Fruit fly (Drosophila melanogaster) whole organism, pupa: Measurements from ENCODE around the gene Coq4.

ENCODE experiments used
- CG10348 ChIP-seq: fragments of 200-800 bp; sonication (Bioruptor generic); IDR thresholded peaks from 2 replicates; pipeline ENCODE4 v1.3.6; 2022; ENCODE audit warnings: missing biosample characterization, missing genetic modification characterization
- CG12605 ChIP-seq: fragments of 200-800 bp; sonication (Bioruptor generic); IDR thresholded peaks from 2 replicates; pipeline ENCODE4 v1.3.6; 2022; ENCODE audit warnings: missing biosample characterization, missing genetic modification characterization
- CG13204 ChIP-seq: fragments of 200-800 bp; sonication (Bioruptor generic); optimal IDR thresholded peaks from 2 replicates; lab custom pipeline; 2018; ENCODE audit warnings: missing biosample characterization, mild to moderate bottlenecking, missing genetic modification characterization, moderate library complexity
- CG14655 ChIP-seq: fragments of 200-800 bp; sonication (Bioruptor generic); optimal IDR thresholded peaks from 3 replicates; lab custom pipeline; 2017; ENCODE audit warnings: mild to moderate bottlenecking, missing biosample characterization, missing genetic modification reagents, missing genetic modification characterization
- CG15710 ChIP-seq: fragments of 200-800 bp; sonication (Bioruptor generic); optimal IDR thresholded peaks from 2 replicates; lab custom pipeline; 2018; ENCODE audit warnings: missing biosample characterization, mild to moderate bottlenecking, missing genetic modification characterization, moderate library complexity
- CG17806 ChIP-seq: fragments of 200-800 bp; sonication (Bioruptor generic); optimal IDR thresholded peaks from 2 replicates; lab custom pipeline; 2018; ENCODE audit warnings: missing biosample characterization, mild to moderate bottlenecking, missing genetic modification characterization, moderate library complexity
- CG32121 ChIP-seq: fragments of 200-800 bp; sonication (Bioruptor generic); IDR thresholded peaks from 2 replicates; pipeline ENCODE4 v1.3.6; 2022; ENCODE audit warnings: missing biosample characterization, missing genetic modification characterization
- CG34367 ChIP-seq: fragments of 200-800 bp; sonication (Bioruptor generic); optimal IDR thresholded peaks from 2 replicates; lab custom pipeline; 2018; ENCODE audit warnings: missing biosample characterization, mild to moderate bottlenecking, missing genetic modification characterization
- CG4496 ChIP-seq: fragments of 200-800 bp; sonication (Bioruptor generic); IDR thresholded peaks from 3 replicates; pipeline ENCODE4 v1.3.6; 2022; ENCODE audit warnings: missing biosample characterization, missing genetic modification characterization
- CG8159 ChIP-seq: fragments of 200-800 bp; sonication (Bioruptor generic); optimal IDR thresholded peaks from 3 replicates; lab custom pipeline; 2018; ENCODE audit warnings: missing biosample characterization, mild to moderate bottlenecking, missing genetic modification characterization, moderate library complexity
- CG8301 ChIP-seq: fragments of 200-800 bp; sonication (Bioruptor generic); optimal IDR thresholded peaks from 2 replicates; lab custom pipeline; 2018; ENCODE audit warnings: missing biosample characterization, mild to moderate bottlenecking, missing genetic modification characterization
- CG9948 ChIP-seq: fragments of 200-800 bp; sonication (Bioruptor generic); optimal IDR thresholded peaks from 2 replicates; lab custom pipeline; 2018; ENCODE audit warnings: missing biosample characterization, mild to moderate bottlenecking, missing genetic modification characterization, moderate library complexity
- D1 ChIP-seq: fragments of 200-800 bp; sonication (Bioruptor generic); optimal IDR thresholded peaks from 2 replicates; lab custom pipeline; 2018; ENCODE audit warnings: missing biosample characterization, mild to moderate bottlenecking, missing genetic modification characterization, moderate library complexity
- EcR ChIP-seq: fragments of 200-800 bp; sonication (Bioruptor generic); optimal IDR thresholded peaks from 3 replicates; lab custom pipeline; 2019; ENCODE audit warnings: missing biosample characterization, missing genetic modification characterization, mild to moderate bottlenecking, moderate library complexity, missing genetic modification reagents
- Ets98B ChIP-seq: fragments of 200-800 bp; sonication (Bioruptor generic); IDR thresholded peaks from 2 replicates; pipeline ENCODE4 v1.3.6; 2022; ENCODE audit warnings: missing biosample characterization, missing genetic modification characterization
- Pif1A ChIP-seq: fragments of 200-800 bp; sonication (Bioruptor generic); optimal IDR thresholded peaks from 3 replicates; lab custom pipeline; 2016; ENCODE audit warnings: missing biosample characterization, missing genetic modification characterization
- Pif1B ChIP-seq: fragments of 200-800 bp; sonication (Bioruptor generic); optimal IDR thresholded peaks from 3 replicates; lab custom pipeline; 2016; ENCODE audit warnings: missing biosample characterization, missing genetic modification characterization
- Snoo ChIP-seq: fragments of 200-800 bp; sonication (Bioruptor generic); optimal IDR thresholded peaks from 3 replicates; lab custom pipeline; 2017; ENCODE audit warnings: missing biosample characterization, mild to moderate bottlenecking, missing genetic modification characterization, inconsistent platforms
- fd96Ca ChIP-seq: fragments of 200-800 bp; sonication (Bioruptor generic); IDR thresholded peaks from 3 replicates; pipeline ENCODE4 v1.3.6; 2022; ENCODE audit warnings: missing biosample characterization, missing genetic modification characterization
- gl ChIP-seq: fragments of 200-800 bp; sonication (Bioruptor generic); optimal IDR thresholded peaks from 2 replicates; lab custom pipeline; 2018; ENCODE audit warnings: missing biosample characterization, mild to moderate bottlenecking, missing genetic modification characterization
- rn ChIP-seq: fragments of 200-800 bp; sonication (Bioruptor generic); IDR thresholded peaks from 2 replicates; pipeline ENCODE4 v1.3.6; 2022; ENCODE audit warnings: missing biosample characterization, missing genetic modification characterization

Coq4 gene

dm6 chr3L:17403268-17403667 is 30.2 kb downstream of the Coq4 start:
- TF ChIP-seq CG4496 (0 out of 3 replicates have a peak, but pooled peaks have one; percentile 21), CG10348 (no peak), CG15710 (tag; lab: Kevin White, UChicago) (no peak), fd96Ca (GFP tag; lab: Robert Waterston, UW) (no peak)

DNA sequence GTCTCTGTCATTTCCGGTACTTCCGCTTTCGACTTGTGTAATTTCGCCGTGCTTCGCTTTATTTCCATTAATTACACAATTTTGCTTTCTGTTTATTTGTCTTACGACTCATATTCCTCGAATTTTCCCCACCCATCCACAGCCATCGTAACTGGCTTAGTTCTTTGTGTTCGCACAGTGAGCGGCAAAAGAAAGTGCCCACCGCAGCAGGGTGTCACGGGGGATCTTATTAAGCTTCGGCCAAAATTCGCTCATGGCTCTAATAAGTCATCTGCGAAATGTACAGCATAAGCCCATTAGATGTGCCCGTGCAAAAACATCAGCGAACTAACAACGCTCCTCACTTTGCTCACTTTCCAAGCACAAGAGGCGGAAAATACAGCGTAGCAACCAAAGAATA is 31.0 kb downstream of the Coq4 start:
- TF ChIP-seq CG13204: no peak
- no peak for TF ChIP-seq CG12605 (GFP tag; lab: Robert Waterston, UW)
- no peak for TF ChIP-seq CG10348
- no peak for TF ChIP-seq EcR (GFP tag; lab: Kevin White, UChicago)
- no peak for TF ChIP-seq CG32121 (GFP tag; lab: Robert Waterston, UW)

DNA sequence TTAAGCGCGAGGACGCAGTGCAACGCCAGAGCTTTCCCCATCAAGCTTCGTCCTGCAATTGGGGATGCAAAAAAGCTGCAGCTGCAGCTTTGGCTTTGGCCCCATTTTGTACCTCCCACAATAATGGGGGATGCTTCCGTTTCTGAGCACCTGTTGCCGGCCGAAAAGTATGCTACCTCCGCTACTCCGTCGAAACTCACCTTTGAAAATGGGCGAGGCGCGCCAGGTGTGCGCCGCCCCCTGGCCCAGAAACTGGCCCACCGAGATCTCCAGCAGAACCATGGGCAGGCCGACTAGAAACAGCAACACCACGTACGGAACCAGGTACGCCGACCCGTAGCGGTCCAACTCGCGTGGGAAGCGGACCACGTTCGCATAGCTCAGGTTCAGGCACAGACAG is 32.0 kb downstream of the Coq4 start:
- TF ChIP-seq fd96Ca (GFP tag; lab: Robert Waterston, UW): no peak
- TF ChIP-seq CG32121 (GFP tag; lab: Robert Waterston, UW): no peak
- TF ChIP-seq CG10348: no peak
- TF ChIP-seq CG17806: no peak
- no peak for TF ChIP-seq rn (GFP tag; lab: Robert Waterston, UW)
- TF ChIP-seq CG15710 (tag; lab: Kevin White, UChicago): no peak
- TF ChIP-seq Snoo (tag; lab: Kevin White, UChicago): no peak
- TF ChIP-seq CG12605 (GFP tag; lab: Robert Waterston, UW): peak; percentile 77
- 0 out of 3 replicates have a peak, but pooled peaks have one; percentile 39 for TF ChIP-seq CG4496
- no peak for TF ChIP-seq CG13204
- TF ChIP-seq CG8159 (tag; lab: Kevin White, UChicago): no peak
- TF ChIP-seq CG14655 (GFP tag; lab: Kevin White, UChicago): no peak
- no peak for TF ChIP-seq Pif1B (GFP tag; lab: Kevin White, UChicago)

dm6 chr3L:17400911-17401310 is 32.5 kb downstream of the Coq4 start:
- TF ChIP-seq CG10348 (no peak), CG14655 (GFP tag; lab: Kevin White, UChicago) (no peak), CG13204 (no peak), CG32121 (GFP tag; lab: Robert Waterston, UW) (no peak), Pif1A (GFP tag; lab: Kevin White, UChicago) (no peak), rn (GFP tag; lab: Robert Waterston, UW) (no peak), CG34367 (no peak), CG4496 (no peak), gl (tag; lab: Kevin White, UChicago) (no peak), CG8301 (tag; lab: Kevin White, UChicago) (no peak), Pif1B (GFP tag; lab: Kevin White, UChicago) (no peak), CG12605 (GFP tag; lab: Robert Waterston, UW) (no peak), CG15710 (tag; lab: Kevin White, UChicago) (no peak), D1 (tag; lab: Kevin White, UChicago) (no peak), Ets98B (GFP tag; lab: Robert Waterston, UW) (no peak), CG17806 (no peak), fd96Ca (GFP tag; lab: Robert Waterston, UW) (no peak), CG9948 (tag; lab: Kevin White, UChicago) (no peak), Snoo (tag; lab: Kevin White, UChicago) (no peak), EcR (GFP tag; lab: Kevin White, UChicago) (no peak)
- TF ChIP-seq, all 21 proteins: peak for 0

dm6 chr3L:17399014-17399413 is 34.4 kb downstream of the Coq4 start:
- TF ChIP-seq CG34367: no peak
- no peak for TF ChIP-seq D1 (tag; lab: Kevin White, UChicago)
- TF ChIP-seq CG8301 (tag; lab: Kevin White, UChicago): no peak
- TF ChIP-seq CG13204: no peak
- no peak for TF ChIP-seq Pif1A (GFP tag; lab: Kevin White, UChicago)
- TF ChIP-seq CG4496: no peak
- no peak for TF ChIP-seq CG15710 (tag; lab: Kevin White, UChicago)
- no peak for TF ChIP-seq fd96Ca (GFP tag; lab: Robert Waterston, UW)
- no peak for TF ChIP-seq Snoo (tag; lab: Kevin White, UChicago)
- no peak for TF ChIP-seq CG12605 (GFP tag; lab: Robert Waterston, UW)
- no peak for TF ChIP-seq EcR (GFP tag; lab: Kevin White, UChicago)
- TF ChIP-seq CG32121 (GFP tag; lab: Robert Waterston, UW): no peak
- TF ChIP-seq Ets98B (GFP tag; lab: Robert Waterston, UW): no peak
- no peak for TF ChIP-seq rn (GFP tag; lab: Robert Waterston, UW)
- no peak for TF ChIP-seq CG8159 (tag; lab: Kevin White, UChicago)
- no peak for TF ChIP-seq gl (tag; lab: Kevin White, UChicago)

- no peak for TF ChIP-seq Snoo (tag; lab: Kevin White, UChicago)
- TF ChIP-seq gl (tag; lab: Kevin White, UChicago): no peak
- TF ChIP-seq CG12605 (GFP tag; lab: Robert Waterston, UW): no peak
Measured at dm6 chr3L:17394435-17395017, 38.9 kb downstream of the Coq4 start.

- no peak for TF ChIP-seq EcR (GFP tag; lab: Kevin White, UChicago)
- no peak for TF ChIP-seq CG8301 (tag; lab: Kevin White, UChicago)
- TF ChIP-seq CG14655 (GFP tag; lab: Kevin White, UChicago): no peak
- TF ChIP-seq gl (tag; lab: Kevin White, UChicago): no peak
- no peak for TF ChIP-seq CG12605 (GFP tag; lab: Robert Waterston, UW)
- TF ChIP-seq CG8159 (tag; lab: Kevin White, UChicago): no peak
- TF ChIP-seq Pif1A (GFP tag; lab: Kevin White, UChicago): no peak
Measured at dm6 chr3L:17393098-17393497, 40.3 kb downstream of the Coq4 start.
